Worm (Caenorhabditis elegans) whole organism, L4 larva: ENCODE measurements around the gene sup-26.

Experiments
- F44E2.7 ChIP-seq: fragments of 200-800 bp; sonication (Bioruptor generic); IDR thresholded peaks from 2 replicates; pipeline ENCODE4 v2.1.2; 2022; ENCODE audit warnings: missing genetic modification characterization, missing compliant biosample characterization
- ama-1 ChIP-seq: fragments of 150-350 bp; optimal IDR thresholded peaks from 2 replicates; lab custom pipeline; 2014; ENCODE audit warnings: inconsistent platforms, mixed read lengths
- arid-1 ChIP-seq: fragments of 200-800 bp; sonication (Bioruptor generic); conservative IDR thresholded peaks from 2 replicates; pipeline ENCODE4 v1.3.6; 2022; ENCODE audit warnings: missing genetic modification reagents, missing genetic modification characterization, missing compliant biosample characterization
- egl-27 ChIP-seq: sonication (generic microtip); optimal IDR thresholded peaks from 3 replicates; lab custom pipeline; 2017; ENCODE audit warnings: missing biosample characterization, missing genetic modification reagents, missing genetic modification characterization
- lin-13 ChIP-seq: fragments of 150-350 bp; optimal IDR thresholded peaks from 2 replicates; lab custom pipeline; 2014; ENCODE audit warnings: missing biosample characterization, missing genetic modification reagents, missing genetic modification characterization
- lir-3 ChIP-seq: sonication (generic microtip); optimal IDR thresholded peaks from 2 replicates; lab custom pipeline; 2016; ENCODE audit warnings: mild to moderate bottlenecking, missing genetic modification characterization, missing compliant biosample characterization
- pqm-1 ChIP-seq: sonication (generic microtip); optimal IDR thresholded peaks from 2 replicates; lab custom pipeline; 2017; ENCODE audit warnings: missing biosample characterization, missing genetic modification characterization
- rbr-2 ChIP-seq: sonication (generic microtip); optimal IDR thresholded peaks from 2 replicates; lab custom pipeline; 2016; ENCODE audit warnings: missing genotype, missing genetic modification characterization, missing compliant biosample characterization
- skn-1 ChIP-seq: fragments of 150-350 bp; optimal IDR thresholded peaks from 2 replicates; lab custom pipeline; 2014; ENCODE audit warnings: missing biosample characterization, missing genetic modification characterization
- snpc-4 ChIP-seq: fragments of 150-350 bp; optimal IDR thresholded peaks from 2 replicates; lab custom pipeline; 2014; ENCODE audit warnings: missing biosample characterization, missing genetic modification characterization
- unc-62 ChIP-seq, 3 experiments: fragments of 150-350 bp in 1 of 3; sonication (generic microtip); optimal IDR thresholded peaks in 2 of 3; peaks in 1 of 3; 1 replicate in 1 of 3; 2 replicates in 2 of 3; lab custom pipeline; 2014 to 2017; ENCODE audit warnings: missing biosample characterization in 3 of 3, missing genetic modification characterization in 3 of 3, missing genetic modification reagents in 3 of 3, missing genotype in 1 of 3
- zag-1 ChIP-seq: fragments of 150-350 bp; optimal IDR thresholded peaks from 2 replicates; lab custom pipeline; 2014; ENCODE audit warnings: missing biosample characterization, missing genetic modification characterization
- zip-2 ChIP-seq: fragments of 150-350 bp; optimal IDR thresholded peaks from 2 replicates; lab custom pipeline; 2014; ENCODE audit warnings: missing biosample characterization, missing genetic modification characterization

- no peak for TF ChIP-seq arid-1 (GFP tag; lab: Robert Waterston, UW)
- TF ChIP-seq skn-1 = no peak
- no peak for TF ChIP-seq zag-1 (tag; lab: Kevin White, UChicago)
- TF ChIP-seq snpc-4 (tag; lab: Kevin White, UChicago) = no peak
- TF ChIP-seq rbr-2 (tag; lab: Kevin White, UChicago) = no peak
- no peak for TF ChIP-seq egl-27 (tag; lab: Kevin White, UChicago)
- no peak for TF ChIP-seq F44E2.7 (GFP tag; lab: Robert Waterston, UW)
- TF ChIP-seq ama-1 = no peak
- no peak for TF ChIP-seq lin-13 (GFP tag; lab: Kevin White, UChicago)
- no peak for TF ChIP-seq unc-62 (GFP tag; optimal IDR thresholded peaks at IDR 0.05 in 1 of 2; lab: Kevin White, UChicago)
- TF ChIP-seq unc-62 (tag; optimal IDR thresholded peaks at IDR 0.05; lab: Kevin White, UChicago) = no peak
- no peak for TF ChIP-seq zip-2 (tag; lab: Kevin White, UChicago)
- no peak for TF ChIP-seq lir-3 (tag; lab: Kevin White, UChicago)
- TF ChIP-seq pqm-1 (tag; lab: Kevin White, UChicago) = no peak
Measured at ce11 chrIII:4243461-4243860, 36.6 kb downstream of the sup-26 start, which contains the start of gene mrpl-21.
